Fruit fly (Drosophila melanogaster) Kc167 (cell line): ENCODE data around the gene CG32568.

ENCODE experiments used
- Myc ChIP-seq: fragments of >200 bp; optimal IDR thresholded peaks from 2 replicates; lab custom pipeline; 2017; ENCODE audit warnings: missing external identifiers
- Sin3A ChIP-seq: fragments of >200 bp; optimal IDR thresholded peaks from 2 replicates; lab custom pipeline; 2018; ENCODE audit warnings: missing external identifiers
- h ChIP-seq: fragments of >200 bp; optimal IDR thresholded peaks from 3 replicates; lab custom pipeline; 2018; ENCODE audit warnings: missing external identifiers
- insv ChIP-seq: fragments of >200 bp; optimal IDR thresholded peaks from 3 replicates; lab custom pipeline; 2018; ENCODE audit warnings: missing external identifiers
- psq ChIP-seq: fragments of >200 bp; optimal IDR thresholded peaks from 2 replicates; lab custom pipeline; 2017; ENCODE audit warnings: missing external identifiers
- ttk ChIP-seq: sonication (Bioruptor generic); optimal IDR thresholded peaks from 2 replicates; lab custom pipeline; 2017; ENCODE audit warnings: missing external identifiers

DNA sequence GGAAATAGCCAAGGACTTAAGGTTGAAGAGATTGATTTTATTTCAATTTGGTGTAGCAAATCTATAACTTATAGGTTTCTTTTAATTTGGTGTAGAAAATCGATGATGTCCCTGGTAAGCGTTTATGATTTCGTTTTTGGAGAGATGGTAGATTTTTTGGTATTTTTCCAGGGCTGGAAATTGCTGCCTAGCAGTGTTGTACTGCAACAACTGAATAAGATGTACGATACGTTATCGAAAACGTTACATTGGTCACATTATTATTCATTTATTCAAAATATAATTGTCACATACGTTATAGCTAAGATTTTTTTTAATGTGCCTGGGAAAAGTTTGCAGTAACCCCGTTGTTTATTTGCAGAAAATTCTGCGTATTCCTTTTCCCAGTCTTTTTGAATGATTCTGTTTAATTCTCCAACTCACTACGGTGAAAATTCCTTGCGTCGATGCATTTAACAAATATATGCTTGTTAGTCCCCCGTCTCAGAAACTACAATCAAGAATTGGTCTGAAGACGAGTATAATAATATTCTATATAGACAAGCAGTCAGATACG, 46.2 kb downstream of the CG32568 start, which contains the start of the genes CG9609 and Sap30:
- no peak for TF ChIP-seq h (lab: Kevin White, UChicago)
- TF ChIP-seq insv (lab: Kevin White, UChicago) = no peak
- no peak for TF ChIP-seq psq (lab: Kevin White, UChicago)
- no peak for TF ChIP-seq Sin3A (lab: Kevin White, UChicago)
- no peak for TF ChIP-seq Myc
- no peak for TF ChIP-seq ttk
